Fruit fly (Drosophila melanogaster) whole organism, wandering third instar larva: ENCODE measurements around the gene CkIIalpha-i3.

Experiments used
- Abd-B ChIP-seq: fragments of >200 bp; optimal IDR thresholded peaks from 2 replicates; lab custom pipeline; 2017; ENCODE audit warnings: missing biosample characterization, missing genetic modification characterization
- Dif ChIP-seq: fragments of 200-275, 200-300 bp; sonication (Bioruptor generic); optimal IDR thresholded peaks from 2 replicates; lab custom pipeline; 2018; ENCODE audit warnings: missing biosample characterization, missing genetic modification characterization; ENCODE audit not compliant: partially characterized antibody
- Mio ChIP-seq: sonication (Bioruptor generic); optimal IDR thresholded peaks from 2 replicates; lab custom pipeline; 2016; ENCODE audit warnings: missing biosample characterization, missing genetic modification characterization
- Rel ChIP-seq, 2 experiments: fragments of 200-800 bp; sonication (Bioruptor generic) in 1 of 2; optimal IDR thresholded peaks; 2 replicates in 1 of 2; 3 replicates in 1 of 2; lab custom pipeline; 2016 to 2019; ENCODE audit warnings: mild to moderate bottlenecking in 2 of 2, missing biosample characterization in 2 of 2, missing genetic modification characterization in 2 of 2, moderate library complexity in 1 of 2
- Sp1 ChIP-seq: fragments of 200-800 bp; sonication (Bioruptor generic); optimal IDR thresholded peaks from 3 replicates; lab custom pipeline; 2019; ENCODE audit warnings: missing biosample characterization, mild to moderate bottlenecking, missing genetic modification characterization, moderate library complexity
- brk ChIP-seq: fragments of 200-800 bp; sonication (Bioruptor generic); optimal IDR thresholded peaks from 2 replicates; lab custom pipeline; 2016; ENCODE audit warnings: missing biosample characterization, mild to moderate bottlenecking, missing genetic modification characterization
- h ChIP-seq: fragments of 200-800 bp; sonication (Bioruptor generic); optimal IDR thresholded peaks from 3 replicates; lab custom pipeline; 2016; ENCODE audit warnings: missing biosample characterization, mild to moderate bottlenecking, missing genetic modification characterization
- jim ChIP-seq: fragments of 175-275, 200-325 bp; sonication (Bioruptor generic); optimal IDR thresholded peaks from 2 replicates; lab custom pipeline; 2016; ENCODE audit warnings: missing biosample characterization, mild to moderate bottlenecking, missing genetic modification characterization
- pan ChIP-seq: fragments of >200 bp; optimal IDR thresholded peaks from 2 replicates; lab custom pipeline; 2017
- tai ChIP-seq: sonication (Bioruptor generic); optimal IDR thresholded peaks from 2 replicates; lab custom pipeline; 2016; ENCODE audit warnings: missing biosample characterization, missing genetic modification characterization
- usp ChIP-seq: fragments of >200 bp; optimal IDR thresholded peaks from 2 replicates; lab custom pipeline; 2017; ENCODE audit warnings: missing biosample characterization, missing genetic modification characterization

- TF ChIP-seq Mio (GFP tag; lab: Kevin White, UChicago), result no peak
- no peak for TF ChIP-seq Sp1 (GFP tag; lab: Kevin White, UChicago)
- no peak for TF ChIP-seq Abd-B
- TF ChIP-seq h (GFP tag; lab: Kevin White, UChicago), result no peak
- no peak for TF ChIP-seq pan (lab: Kevin White, UChicago)
- no peak for TF ChIP-seq usp
- no peak for TF ChIP-seq tai
- no peak for TF ChIP-seq Rel (GFP tag; optimal IDR thresholded peaks at IDR 0.05; lab: Kevin White, UChicago)
- no peak for TF ChIP-seq Rel (tag; optimal IDR thresholded peaks at IDR 0.05; lab: Kevin White, UChicago)
- TF ChIP-seq brk, result no peak
- TF ChIP-seq jim (GFP tag; lab: Kevin White, UChicago), result no peak
- TF ChIP-seq Dif (GFP tag; lab: Kevin White, UChicago), result no peak
Measured at dm6 chr3L:753568-754156, 43.3 kb upstream of the CkIIalpha-i3 start.
